Fruit fly (Drosophila melanogaster) whole organism, wandering third instar larva: Measurements from ENCODE around the gene MCU.

Source experiments
- Rel ChIP-seq, 2 experiments: fragments of 200-800 bp; sonication (Bioruptor generic) in 1 of 2; optimal IDR thresholded peaks; 2 replicates in 1 of 2; 3 replicates in 1 of 2; lab custom pipeline; 2016 to 2019; ENCODE audit warnings: mild to moderate bottlenecking in 2 of 2, missing biosample characterization in 2 of 2, missing genetic modification characterization in 2 of 2, moderate library complexity in 1 of 2
- dsf ChIP-seq: sonication (Bioruptor generic); optimal IDR thresholded peaks from 2 replicates; lab custom pipeline; 2016; ENCODE audit warnings: missing biosample characterization, missing genetic modification characterization, borderline replicate concordance
- h ChIP-seq: fragments of 200-800 bp; sonication (Bioruptor generic); optimal IDR thresholded peaks from 3 replicates; lab custom pipeline; 2016; ENCODE audit warnings: missing biosample characterization, mild to moderate bottlenecking, missing genetic modification characterization
- usp ChIP-seq: fragments of >200 bp; optimal IDR thresholded peaks from 2 replicates; lab custom pipeline; 2017; ENCODE audit warnings: missing biosample characterization, missing genetic modification characterization

dm6 chr3L:6554056-6554739, 3.7 kb downstream of the MCU start:
- TF ChIP-seq h (GFP tag; lab: Kevin White, UChicago) (peak; percentile 2), usp (no peak), Rel (GFP tag; optimal IDR thresholded peaks at IDR 0.05; lab: Kevin White, UChicago) (no peak), Rel (tag; optimal IDR thresholded peaks at IDR 0.05; lab: Kevin White, UChicago) (no peak), dsf (GFP tag; lab: Kevin White, UChicago) (no peak)
